Fruit fly (Drosophila melanogaster) whole organism, embryonic: ENCODE results near the gene Rbbp5.
A peak's percentile ranks its signal among the peaks of the same experiment; 100 is the strongest.

Source experiments
- Abd-B ChIP-seq: fragments of 200-800 bp; sonication (Bioruptor generic); optimal IDR thresholded peaks from 2 replicates; lab custom pipeline; 2018; ENCODE audit warnings: missing biosample characterization, mild to moderate bottlenecking, missing genetic modification characterization, moderate library complexity
- Atf-2 ChIP-seq: fragments of 200-800 bp; sonication (Bioruptor generic); optimal IDR thresholded peaks from 2 replicates; lab custom pipeline; 2016; ENCODE audit warnings: missing biosample characterization, missing genetic modification characterization
- Atf6 ChIP-seq: fragments of 200-800 bp; sonication (Bioruptor generic); IDR thresholded peaks from 2 replicates; pipeline ENCODE4 v1.3.6; 2022; ENCODE audit warnings: missing biosample characterization, missing genetic modification characterization
- CG10209 ChIP-seq: fragments of 200-800 bp; sonication (Bioruptor generic); optimal IDR thresholded peaks from 3 replicates; lab custom pipeline; 2017; ENCODE audit warnings: missing biosample characterization, mild to moderate bottlenecking, missing genetic modification characterization, missing genetic modification reagents
- CG12104 ChIP-seq: fragments of 200-800 bp; sonication (Bioruptor generic); optimal IDR thresholded peaks from 3 replicates; lab custom pipeline; 2016; ENCODE audit warnings: missing biosample characterization, missing genetic modification characterization
- CG13424 ChIP-seq: fragments of 200-800 bp; sonication (Bioruptor generic); optimal IDR thresholded peaks from 2 replicates; lab custom pipeline; 2019; ENCODE audit warnings: missing biosample characterization, mild to moderate bottlenecking, missing genetic modification characterization, moderate library complexity
- CG14965 ChIP-seq: fragments of 200-800 bp; sonication (Bioruptor generic); optimal IDR thresholded peaks from 2 replicates; lab custom pipeline; 2016; ENCODE audit warnings: missing biosample characterization, missing genetic modification characterization, borderline replicate concordance
- CG15011 ChIP-seq: fragments of 200-800 bp; sonication (Bioruptor generic); optimal IDR thresholded peaks from 3 replicates; lab custom pipeline; 2018; ENCODE audit warnings: missing biosample characterization, mild to moderate bottlenecking, missing genetic modification characterization
- CG15601 ChIP-seq: fragments of 200-800 bp; sonication (Bioruptor generic); optimal IDR thresholded peaks from 3 replicates; lab custom pipeline; 2019; ENCODE audit warnings: missing biosample characterization, mild to moderate bottlenecking, missing genetic modification characterization, moderate library complexity
- CG17359 ChIP-seq: fragments of 200-800 bp; sonication (Bioruptor generic); optimal IDR thresholded peaks from 3 replicates; lab custom pipeline; 2018; ENCODE audit warnings: missing biosample characterization, mild to moderate bottlenecking, missing genetic modification characterization, moderate library complexity
- CG31224 ChIP-seq: fragments of 200-800 bp; sonication (Bioruptor generic); IDR thresholded peaks from 2 replicates; pipeline ENCODE4 v1.3.6; 2022; ENCODE audit warnings: missing biosample characterization, missing genetic modification characterization
- CG32772 ChIP-seq: fragments of 200-800 bp; sonication (Bioruptor generic); IDR thresholded peaks from 2 replicates; pipeline ENCODE4 v1.3.6; 2022; ENCODE audit warnings: missing biosample characterization, missing genetic modification characterization
- CG3281 ChIP-seq: fragments of 200-800 bp; sonication (Bioruptor generic); optimal IDR thresholded peaks from 3 replicates; lab custom pipeline; 2017; ENCODE audit warnings: missing biosample characterization, mild to moderate bottlenecking, missing genetic modification characterization
- CG4424 ChIP-seq: fragments of 200-800 bp; sonication (Bioruptor generic); optimal IDR thresholded peaks from 3 replicates; lab custom pipeline; 2016; ENCODE audit warnings: missing biosample characterization, missing genetic modification characterization
- CG8388 ChIP-seq: fragments of 200-800 bp; sonication (Bioruptor generic); optimal IDR thresholded peaks from 2 replicates; lab custom pipeline; 2019; ENCODE audit warnings: missing biosample characterization, mild to moderate bottlenecking, missing genetic modification characterization, moderate library complexity
- CG8765 ChIP-seq: fragments of 200-800 bp; sonication (Bioruptor generic); IDR thresholded peaks from 2 replicates; pipeline ENCODE4 v1.3.6; 2022; ENCODE audit warnings: missing biosample characterization, missing genetic modification characterization
- CG8944 ChIP-seq: fragments of 200-800 bp; sonication (Bioruptor generic); optimal IDR thresholded peaks from 3 replicates; lab custom pipeline; 2016; ENCODE audit warnings: missing biosample characterization, missing genetic modification characterization
- CG9876 ChIP-seq: fragments of 200-800 bp; sonication (Bioruptor generic); optimal IDR thresholded peaks from 2 replicates; lab custom pipeline; 2016; ENCODE audit warnings: missing biosample characterization, missing genetic modification characterization
- Camta ChIP-seq: fragments of 200-800 bp; sonication (Bioruptor generic); optimal IDR thresholded peaks from 2 replicates; lab custom pipeline; 2016; ENCODE audit warnings: missing biosample characterization, missing genetic modification characterization
- CkIIα-i1 ChIP-seq: fragments of 200-800 bp; sonication (Bioruptor generic); IDR thresholded peaks from 2 replicates; pipeline ENCODE4 v1.3.6; 2022; ENCODE audit warnings: missing biosample characterization, missing genetic modification characterization
- D19B ChIP-seq: fragments of 200-800 bp; sonication (Bioruptor generic); optimal IDR thresholded peaks from 2 replicates; lab custom pipeline; 2017; ENCODE audit warnings: missing biosample characterization, mild to moderate bottlenecking, missing genetic modification characterization
- Dip2 ChIP-seq: fragments of 200-800 bp; sonication (Bioruptor generic); IDR thresholded peaks from 2 replicates; pipeline ENCODE4 v1.3.6; 2022; ENCODE audit warnings: missing biosample characterization, missing genetic modification characterization
- Doc3 ChIP-seq: fragments of 200-800 bp; sonication (Bioruptor generic); IDR thresholded peaks from 3 replicates; pipeline ENCODE4 v1.3.6; 2022; ENCODE audit warnings: missing biosample characterization, missing genetic modification characterization; ENCODE audit not compliant: partially characterized antibody
- HLH4C ChIP-seq: fragments of 200-800 bp; sonication (Bioruptor generic); IDR thresholded peaks from 3 replicates; pipeline ENCODE4 v1.3.6; 2022; ENCODE audit warnings: missing biosample characterization, missing genetic modification characterization; ENCODE audit not compliant: partially characterized antibody
- Hand ChIP-seq: fragments of 200-800 bp; sonication (Bioruptor generic); optimal IDR thresholded peaks from 2 replicates; lab custom pipeline; 2017; ENCODE audit warnings: mild to moderate bottlenecking, missing biosample characterization, missing genetic modification reagents, missing genetic modification characterization
- NC2α ChIP-seq: fragments of 200-800 bp; sonication (Bioruptor generic); optimal IDR thresholded peaks from 2 replicates; lab custom pipeline; 2016; ENCODE audit warnings: missing biosample characterization, missing genetic modification characterization
- Ptx1 ChIP-seq: fragments of 200-800 bp; sonication (Bioruptor generic); IDR thresholded peaks from 2 replicates; pipeline ENCODE4 v1.3.6; 2022; ENCODE audit warnings: missing biosample characterization, missing genetic modification characterization
- Rx ChIP-seq: fragments of 200-800 bp; sonication (Bioruptor generic); IDR thresholded peaks from 2 replicates; pipeline ENCODE4 v1.3.6; 2022; ENCODE audit warnings: missing biosample characterization, missing genetic modification characterization
- Trl ChIP-seq, 3 experiments: fragments of >200 bp in 2 of 3; fragments of 200-800 bp in 1 of 3; sonication (Bioruptor generic) in 1 of 3; optimal IDR thresholded peaks; 2 replicates in 1 of 3; 3 replicates in 2 of 3; lab custom pipeline; 2016 to 2017; ENCODE audit warnings: missing biosample characterization in 1 of 3, missing genetic modification characterization in 1 of 3
- Xrp1 ChIP-seq: fragments of 200-800 bp; sonication (Bioruptor generic); IDR thresholded peaks from 2 replicates; pipeline ENCODE4 v1.3.6; 2022; ENCODE audit warnings: missing biosample characterization, missing genetic modification characterization
- abd-A ChIP-seq: fragments of 200-800 bp; sonication (Bioruptor generic); optimal IDR thresholded peaks from 3 replicates; lab custom pipeline; 2019; ENCODE audit warnings: missing biosample characterization, mild to moderate bottlenecking, missing genetic modification characterization, moderate library complexity
- bbx ChIP-seq: fragments of 200-800 bp; sonication (Bioruptor generic); IDR thresholded peaks from 2 replicates; pipeline ENCODE4 v1.3.6; 2022; ENCODE audit warnings: missing biosample characterization, missing genetic modification characterization; ENCODE audit not compliant: partially characterized antibody
- corto ChIP-seq: fragments of 200-800 bp; sonication (Bioruptor generic); optimal IDR thresholded peaks from 2 replicates; lab custom pipeline; 2016; ENCODE audit warnings: missing biosample characterization, mild to moderate bottlenecking, missing genetic modification characterization, moderate library complexity
- gem ChIP-seq: fragments of 200-800 bp; sonication (Bioruptor generic); optimal IDR thresholded peaks from 2 replicates; lab custom pipeline; 2019; ENCODE audit warnings: missing biosample characterization, mild to moderate bottlenecking, missing genetic modification characterization, moderate library complexity
- grau ChIP-seq: fragments of 200-800 bp; optimal IDR thresholded peaks from 3 replicates; lab custom pipeline; 2019; ENCODE audit warnings: missing biosample characterization, mild to moderate bottlenecking, missing genetic modification characterization, moderate library complexity
- ham ChIP-seq: fragments of 200-800 bp; sonication (Bioruptor generic); IDR thresholded peaks from 2 replicates; pipeline ENCODE4 v1.3.6; 2022; ENCODE audit warnings: missing biosample characterization, missing genetic modification characterization
- hkb ChIP-seq, 2 experiments: fragments of 200-800 bp in 1 of 2; fragments of >200 bp in 1 of 2; sonication (Bioruptor generic) in 1 of 2; IDR thresholded peaks in 1 of 2; optimal IDR thresholded peaks in 1 of 2; 2 replicates each; pipeline versions ENCODE4 v1.3.6 to Lab custom; 2017 to 2022; ENCODE audit warnings: missing biosample characterization in 1 of 2, missing genetic modification characterization in 1 of 2
- lab ChIP-seq: fragments of 200-800 bp; sonication (Bioruptor generic); optimal IDR thresholded peaks from 3 replicates; lab custom pipeline; 2017; ENCODE audit warnings: missing biosample characterization, missing genetic modification characterization, mild to moderate bottlenecking, moderate library complexity, missing genetic modification reagents
- lilli ChIP-seq: fragments of 200-800 bp; sonication (Bioruptor generic); optimal IDR thresholded peaks from 3 replicates; lab custom pipeline; 2016; ENCODE audit warnings: missing biosample characterization, missing genetic modification characterization
- mam ChIP-seq: fragments of 200-800 bp; sonication (Bioruptor generic); optimal IDR thresholded peaks from 3 replicates; lab custom pipeline; 2016; ENCODE audit warnings: missing biosample characterization, missing genetic modification characterization
- nom ChIP-seq: fragments of 200-800 bp; sonication (Bioruptor generic); optimal IDR thresholded peaks from 2 replicates; lab custom pipeline; 2017; ENCODE audit warnings: missing biosample characterization, missing genetic modification characterization, mild to moderate bottlenecking, moderate library complexity, missing genetic modification reagents
- p53 ChIP-seq: fragments of 200-800 bp; sonication (Bioruptor generic); optimal IDR thresholded peaks from 2 replicates; lab custom pipeline; 2016; ENCODE audit warnings: missing biosample characterization, missing genetic modification characterization
- shn ChIP-seq: fragments of 200-800 bp; sonication (Bioruptor generic); optimal IDR thresholded peaks from 3 replicates; lab custom pipeline; 2016; ENCODE audit warnings: missing biosample characterization, missing genetic modification characterization
- sob ChIP-seq: fragments of 200-800 bp; sonication (Bioruptor generic); IDR thresholded peaks from 2 replicates; pipeline ENCODE4 v1.3.6; 2022; ENCODE audit warnings: missing biosample characterization, missing genetic modification characterization
- tio ChIP-seq: fragments of 200-800 bp; sonication (Bioruptor generic); optimal IDR thresholded peaks from 2 replicates; lab custom pipeline; 2017; ENCODE audit warnings: missing biosample characterization, missing genetic modification characterization, inconsistent platforms
- toy ChIP-seq: fragments of 200-800 bp; sonication (Bioruptor generic); IDR thresholded peaks from 2 replicates; pipeline ENCODE4 v1.3.6; 2022; ENCODE audit warnings: missing biosample characterization, missing genetic modification characterization
- ttk ChIP-seq: fragments of 200-800 bp; sonication (Bioruptor generic); IDR thresholded peaks from 2 replicates; pipeline ENCODE4 v2.1.2; 2022; ENCODE audit warnings: missing biosample characterization, missing genetic modification characterization
- unpg ChIP-seq: fragments of 200-800 bp; sonication (Bioruptor generic); optimal IDR thresholded peaks from 3 replicates; lab custom pipeline; 2018; ENCODE audit warnings: missing biosample characterization, mild to moderate bottlenecking, missing genetic modification characterization, moderate library complexity

The Rbbp5 gene

dm6 chr3L:20384086-20384810 is 36.5 kb upstream of the Rbbp5 start, which contains the start of the genes CG5498 and fbl (continued):
- TF ChIP-seq lab (GFP tag; lab: Kevin White, UChicago) (peak; percentile 80), lilli (GFP tag; lab: Kevin White, UChicago) (peak; percentile 83), CG14965 (GFP tag; lab: Kevin White, UChicago) (no peak), Atf6 (GFP tag; lab: Robert Waterston, UW) (peak; percentile 52; the same call in 1 of the 2 replicates), ttk (GFP tag; lab: Robert Waterston, UW) (no peak), p53 (GFP tag; lab: Kevin White, UChicago) (no peak), CG17359 (peak; percentile 56), unpg (GFP tag; lab: Kevin White, UChicago) (peak; percentile 65), HLH4C (GFP tag; lab: Robert Waterston, UW) (no peak), CG8388 (GFP tag; lab: Kevin White, UChicago) (peak; percentile 47), CG31224 (no peak), D19B (GFP tag; lab: Kevin White, UChicago) (peak; percentile 35), CG15011 (GFP tag; lab: Kevin White, UChicago) (peak; percentile 34), tio (peak; percentile 53), Dip2 (GFP tag; lab: Robert Waterston, UW) (no peak), sob (GFP tag; lab: Robert Waterston, UW) (0 out of 2 replicates have a peak, but pooled peaks have one; percentile 40), toy (GFP tag; lab: Robert Waterston, UW) (no peak), corto (GFP tag; lab: Kevin White, UChicago) (peak; percentile 38), CG8944 (peak; percentile 2), Camta (peak; percentile 45), NC2α (no peak), shn (GFP tag; lab: Kevin White, UChicago) (peak; percentile 25), nom (GFP tag; lab: Kevin White, UChicago) (no peak), mam (GFP tag; lab: Kevin White, UChicago) (peak; percentile 47), Ptx1 (peak; percentile 40), Abd-B (GFP tag; lab: Kevin White, UChicago) (no peak), Hand (GFP tag; lab: Kevin White, UChicago) (no peak), CG12104 (peak; percentile 66), Rx (GFP tag; lab: Robert Waterston, UW) (no peak), Doc3 (GFP tag; lab: Robert Waterston, UW) (0 out of 3 replicates have a peak, but pooled peaks have one; percentile 30), CG15601 (tag; lab: Kevin White, UChicago) (peak; percentile 56), Xrp1 (peak; percentile 54; the same call in 1 of the 2 replicates), CG9876 (GFP tag; lab: Kevin White, UChicago) (no peak), bbx (no peak), CkIIα-i1 (GFP tag; lab: Robert Waterston, UW) (no peak), Atf-2 (GFP tag; lab: Kevin White, UChicago) (no peak), ham (GFP tag; lab: Robert Waterston, UW) (no peak), CG4424 (GFP tag; lab: Kevin White, UChicago) (peak; percentile 74), CG32772 (GFP tag; lab: Robert Waterston, UW) (0 out of 2 replicates have a peak, but pooled peaks have one; percentile 22), gem (peak; percentile 83), grau (peak; percentile 77), CG3281 (GFP tag; lab: Kevin White, UChicago) (peak; percentile 65), abd-A (tag; lab: Kevin White, UChicago) (no peak), Trl (optimal IDR thresholded peaks at IDR 0.05; lab: Kevin White, UChicago) (no peak), Trl (GFP tag; optimal IDR thresholded peaks at IDR 0.05; lab: Kevin White, UChicago) (peak; percentile 59), CG8765 (GFP tag; lab: Robert Waterston, UW) (no peak), CG13424 (tag; lab: Kevin White, UChicago) (peak; percentile 69), CG10209 (GFP tag; lab: Kevin White, UChicago) (peak; percentile 45), hkb (optimal IDR thresholded peaks at IDR 0.05; lab: Kevin White, UChicago) (no peak), hkb (GFP tag; IDR thresholded peaks at IDR 0.05; lab: Robert Waterston, UW) (0 out of 2 replicates have a peak, but pooled peaks have one; percentile 46)
